Fruit fly (Drosophila melanogaster) whole organism, embryonic: ENCODE results near the gene fw.

ENCODE experiments used
- Asciz ChIP-seq: fragments of 200-800 bp; sonication (Bioruptor generic); optimal IDR thresholded peaks from 2 replicates; lab custom pipeline; 2017; ENCODE audit warnings: missing biosample characterization, mild to moderate bottlenecking, missing genetic modification characterization, missing genetic modification reagents
- Atf6 ChIP-seq: fragments of 200-800 bp; sonication (Bioruptor generic); IDR thresholded peaks from 2 replicates; pipeline ENCODE4 v1.3.6; 2022; ENCODE audit warnings: missing biosample characterization, missing genetic modification characterization
- Blimp-1 ChIP-seq: fragments of 200-800 bp; sonication (Bioruptor generic); optimal IDR thresholded peaks from 3 replicates; lab custom pipeline; 2018; ENCODE audit warnings: missing biosample characterization, missing genetic modification characterization, mild to moderate bottlenecking, moderate library complexity, missing genetic modification reagents
- CG10959 ChIP-seq: fragments of 200-800 bp; sonication (Bioruptor generic); IDR thresholded peaks from 2 replicates; pipeline ENCODE4 v1.3.6; 2022; ENCODE audit warnings: missing biosample characterization, missing genetic modification characterization
- CG11085 ChIP-seq: fragments of 200-800 bp; sonication (Bioruptor generic); IDR thresholded peaks from 2 replicates; pipeline ENCODE4 v1.3.6; 2022; ENCODE audit warnings: missing biosample characterization, missing genetic modification characterization
- CG13296 ChIP-seq: fragments of 200-800 bp; sonication (Bioruptor generic); optimal IDR thresholded peaks from 3 replicates; lab custom pipeline; 2018; ENCODE audit warnings: missing biosample characterization, mild to moderate bottlenecking, missing genetic modification characterization
- CG14050 ChIP-seq: fragments of 200-800 bp; sonication (Bioruptor generic); IDR thresholded peaks from 3 replicates; pipeline ENCODE4 v1.3.6; 2022; ENCODE audit warnings: missing biosample characterization, missing genetic modification characterization
- CG15479 ChIP-seq: fragments of 200-800 bp; sonication (Bioruptor generic); optimal IDR thresholded peaks from 3 replicates; lab custom pipeline; 2019; ENCODE audit warnings: missing biosample characterization, mild to moderate bottlenecking, missing genetic modification characterization, moderate library complexity
- CG16815 ChIP-seq: fragments of 200-800 bp; sonication (Bioruptor generic); optimal IDR thresholded peaks from 3 replicates; lab custom pipeline; 2017; ENCODE audit warnings: missing biosample characterization, mild to moderate bottlenecking, missing genetic modification characterization
- CG1792 ChIP-seq: fragments of 200-800 bp; sonication (Bioruptor generic); optimal IDR thresholded peaks from 2 replicates; lab custom pipeline; 2016; ENCODE audit warnings: missing biosample characterization, missing genetic modification characterization
- CG18476 ChIP-seq: fragments of 200-800 bp; sonication (Bioruptor generic); optimal IDR thresholded peaks from 2 replicates; lab custom pipeline; 2016; ENCODE audit warnings: missing biosample characterization, mild to moderate bottlenecking, missing genetic modification characterization
- CG2875 ChIP-seq: fragments of 200-800 bp; sonication (Bioruptor generic); optimal IDR thresholded peaks from 2 replicates; lab custom pipeline; 2017; ENCODE audit warnings: missing biosample characterization, mild to moderate bottlenecking, missing genetic modification characterization, missing genetic modification reagents
- CG30403 ChIP-seq: fragments of 200-800 bp; sonication (Bioruptor generic); optimal IDR thresholded peaks from 3 replicates; lab custom pipeline; 2016; ENCODE audit warnings: missing biosample characterization, missing genetic modification characterization
- CG3065 ChIP-seq: fragments of 200-800 bp; sonication (Bioruptor generic); optimal IDR thresholded peaks from 2 replicates; lab custom pipeline; 2016; ENCODE audit warnings: missing biosample characterization, missing genetic modification characterization
- CG31224 ChIP-seq: fragments of 200-800 bp; sonication (Bioruptor generic); IDR thresholded peaks from 2 replicates; pipeline ENCODE4 v1.3.6; 2022; ENCODE audit warnings: missing biosample characterization, missing genetic modification characterization
- CG33557 ChIP-seq: fragments of 200-800 bp; sonication (Bioruptor generic); optimal IDR thresholded peaks from 2 replicates; lab custom pipeline; 2019; ENCODE audit warnings: missing biosample characterization, mild to moderate bottlenecking, missing genetic modification characterization, moderate library complexity
- CG42726 ChIP-seq: fragments of 200-800 bp; sonication (Bioruptor generic); IDR thresholded peaks from 2 replicates; pipeline ENCODE4 v1.3.6; 2022; ENCODE audit warnings: missing biosample characterization, missing genetic modification characterization; ENCODE audit not compliant: partially characterized antibody
- CG4404 ChIP-seq: fragments of 200-800 bp; sonication (Bioruptor generic); IDR thresholded peaks from 2 replicates; pipeline ENCODE4 v1.3.6; 2022; ENCODE audit warnings: missing biosample characterization, missing genetic modification characterization
- CG5245 ChIP-seq: fragments of 200-800 bp; sonication (Bioruptor generic); optimal IDR thresholded peaks from 3 replicates; lab custom pipeline; 2016; ENCODE audit warnings: missing biosample characterization, missing genetic modification characterization
- CG5953 ChIP-seq: fragments of 200-800 bp; sonication (Bioruptor generic); IDR thresholded peaks from 2 replicates; pipeline ENCODE4 v1.3.6; 2022; ENCODE audit warnings: missing biosample characterization, missing genetic modification characterization
- CG7839 ChIP-seq: fragments of 200-800 bp; sonication (Bioruptor generic); optimal IDR thresholded peaks from 3 replicates; lab custom pipeline; 2018; ENCODE audit warnings: missing biosample characterization, mild to moderate bottlenecking, missing genetic modification characterization, moderate library complexity
- CG8924 ChIP-seq: fragments of 200-800 bp; optimal IDR thresholded peaks from 3 replicates; lab custom pipeline; 2019; ENCODE audit warnings: missing biosample characterization, mild to moderate bottlenecking, missing genetic modification characterization, moderate library complexity
- CTCF ChIP-seq: fragments of 200-800 bp; sonication (Bioruptor generic); optimal IDR thresholded peaks from 2 replicates; lab custom pipeline; 2017; ENCODE audit warnings: missing biosample characterization, mild to moderate bottlenecking, missing genetic modification characterization, moderate library complexity
- Camta ChIP-seq: fragments of 200-800 bp; sonication (Bioruptor generic); optimal IDR thresholded peaks from 2 replicates; lab custom pipeline; 2016; ENCODE audit warnings: missing biosample characterization, missing genetic modification characterization
- Dad ChIP-seq: fragments of 200-800 bp; sonication (Bioruptor generic); optimal IDR thresholded peaks from 3 replicates; lab custom pipeline; 2016; ENCODE audit warnings: missing biosample characterization, missing genetic modification characterization
- Doc3 ChIP-seq: fragments of 200-800 bp; sonication (Bioruptor generic); IDR thresholded peaks from 3 replicates; pipeline ENCODE4 v1.3.6; 2022; ENCODE audit warnings: missing biosample characterization, missing genetic modification characterization; ENCODE audit not compliant: partially characterized antibody
- Drgx ChIP-seq: fragments of 200-800 bp; sonication (Bioruptor generic); IDR thresholded peaks from 2 replicates; pipeline ENCODE4 v1.3.6; 2022; ENCODE audit warnings: missing biosample characterization, missing genetic modification characterization
- Eip74EF ChIP-seq, 2 experiments: fragments of 200-800 bp in 1 of 2; fragments of >200 bp in 1 of 2; sonication (Bioruptor generic) in 1 of 2; optimal IDR thresholded peaks; 2 replicates each; lab custom pipeline; 2017 to 2019; ENCODE audit warnings: missing biosample characterization in 2 of 2, missing genetic modification characterization in 2 of 2, mild to moderate bottlenecking in 1 of 2, moderate library complexity in 1 of 2
- Ets97D ChIP-seq: fragments of 200-800 bp; sonication (Bioruptor generic); optimal IDR thresholded peaks from 3 replicates; lab custom pipeline; 2016; ENCODE audit warnings: missing biosample characterization, missing genetic modification characterization
- Mrtf ChIP-seq: fragments of 200-800 bp; sonication (Bioruptor generic); IDR thresholded peaks from 3 replicates; pipeline ENCODE4 v1.3.6; 2022; ENCODE audit warnings: missing biosample characterization, missing genetic modification characterization
- NC2α ChIP-seq: fragments of 200-800 bp; sonication (Bioruptor generic); optimal IDR thresholded peaks from 2 replicates; lab custom pipeline; 2016; ENCODE audit warnings: missing biosample characterization, missing genetic modification characterization
- PHDP ChIP-seq: fragments of 200-800 bp; sonication (Bioruptor generic); optimal IDR thresholded peaks from 3 replicates; lab custom pipeline; 2018; ENCODE audit warnings: missing biosample characterization, mild to moderate bottlenecking, missing genetic modification characterization, moderate library complexity
- Spps ChIP-seq: fragments of 200-800 bp; sonication (Bioruptor generic); optimal IDR thresholded peaks from 2 replicates; lab custom pipeline; 2018; ENCODE audit warnings: missing biosample characterization, mild to moderate bottlenecking, missing genetic modification characterization
- YL-1 ChIP-seq: fragments of 200-800 bp; sonication (Bioruptor generic); optimal IDR thresholded peaks from 3 replicates; lab custom pipeline; 2017; ENCODE audit warnings: missing biosample characterization, mild to moderate bottlenecking, missing genetic modification characterization
- ara ChIP-seq: fragments of 200-800 bp; sonication (Bioruptor generic); IDR thresholded peaks from 2 replicates; pipeline ENCODE4 v1.3.6; 2022; ENCODE audit warnings: missing biosample characterization, missing genetic modification characterization
- br ChIP-seq: fragments of >200 bp; optimal IDR thresholded peaks from 2 replicates; lab custom pipeline; 2017
- cato ChIP-seq: fragments of 200-800 bp; sonication (Bioruptor generic); optimal IDR thresholded peaks from 2 replicates; lab custom pipeline; 2016; ENCODE audit warnings: missing biosample characterization, missing genetic modification characterization, borderline replicate concordance
- dati ChIP-seq: fragments of 200-800 bp; sonication (Bioruptor generic); IDR thresholded peaks from 2 replicates; pipeline ENCODE4 v1.3.6; 2022; ENCODE audit warnings: missing biosample characterization, missing genetic modification characterization
- gsb ChIP-seq: fragments of 200-800 bp; sonication (Bioruptor generic); IDR thresholded peaks from 2 replicates; pipeline ENCODE4 v1.3.6; 2022; ENCODE audit warnings: missing biosample characterization, missing genetic modification characterization
- gt ChIP-seq: fragments of 200-800 bp; sonication (Bioruptor generic); IDR thresholded peaks from 2 replicates; pipeline ENCODE4 v1.3.6; 2022; ENCODE audit warnings: missing biosample characterization, missing genetic modification characterization
- jigr1 ChIP-seq: fragments of 200-800 bp; sonication (Bioruptor generic); IDR thresholded peaks from 3 replicates; pipeline ENCODE4 v1.3.6; 2022; ENCODE audit warnings: missing biosample characterization, missing genetic modification characterization
- nerfin-1 ChIP-seq: fragments of 200-800 bp; sonication (Bioruptor generic); optimal IDR thresholded peaks from 3 replicates; lab custom pipeline; 2019; ENCODE audit warnings: missing biosample characterization, mild to moderate bottlenecking, missing genetic modification characterization, moderate library complexity
- nom ChIP-seq: fragments of 200-800 bp; sonication (Bioruptor generic); optimal IDR thresholded peaks from 2 replicates; lab custom pipeline; 2017; ENCODE audit warnings: missing biosample characterization, missing genetic modification characterization, mild to moderate bottlenecking, moderate library complexity, missing genetic modification reagents
- onecut ChIP-seq: fragments of 200-800 bp; sonication (Bioruptor generic); IDR thresholded peaks from 2 replicates; pipeline ENCODE4 v1.3.6; 2022; ENCODE audit warnings: missing biosample characterization, missing genetic modification characterization
- peb ChIP-seq: fragments of 200-800 bp; sonication (Bioruptor generic); IDR thresholded peaks from 2 replicates; pipeline ENCODE4 v1.3.6; 2022; ENCODE audit warnings: missing biosample characterization, missing genetic modification characterization
- sens-2 ChIP-seq: fragments of 200-800 bp; sonication (Bioruptor generic); IDR thresholded peaks from 2 replicates; pipeline ENCODE4 v1.3.6; 2022; ENCODE audit warnings: missing biosample characterization, missing genetic modification characterization
- sna ChIP-seq: fragments of 200-800 bp; sonication (Bioruptor generic); IDR thresholded peaks from 2 replicates; pipeline ENCODE4 v1.3.6; 2022; ENCODE audit warnings: missing biosample characterization, missing genetic modification characterization; ENCODE audit not compliant: partially characterized antibody
- so ChIP-seq: fragments of 200-800 bp; sonication (Bioruptor generic); IDR thresholded peaks from 3 replicates; pipeline ENCODE4 v1.3.6; 2022; ENCODE audit warnings: missing biosample characterization, missing genetic modification characterization
- sob ChIP-seq: fragments of 200-800 bp; sonication (Bioruptor generic); IDR thresholded peaks from 2 replicates; pipeline ENCODE4 v1.3.6; 2022; ENCODE audit warnings: missing biosample characterization, missing genetic modification characterization
- tin ChIP-seq: fragments of 200-800 bp; sonication (Bioruptor generic); optimal IDR thresholded peaks from 3 replicates; lab custom pipeline; 2016; ENCODE audit warnings: missing biosample characterization, missing genetic modification characterization
- z ChIP-seq: fragments of 200-800 bp; sonication (Bioruptor generic); IDR thresholded peaks from 3 replicates; pipeline ENCODE4 v1.3.6; 2022; ENCODE audit warnings: missing biosample characterization, missing genetic modification characterization

fw gene

DNA sequence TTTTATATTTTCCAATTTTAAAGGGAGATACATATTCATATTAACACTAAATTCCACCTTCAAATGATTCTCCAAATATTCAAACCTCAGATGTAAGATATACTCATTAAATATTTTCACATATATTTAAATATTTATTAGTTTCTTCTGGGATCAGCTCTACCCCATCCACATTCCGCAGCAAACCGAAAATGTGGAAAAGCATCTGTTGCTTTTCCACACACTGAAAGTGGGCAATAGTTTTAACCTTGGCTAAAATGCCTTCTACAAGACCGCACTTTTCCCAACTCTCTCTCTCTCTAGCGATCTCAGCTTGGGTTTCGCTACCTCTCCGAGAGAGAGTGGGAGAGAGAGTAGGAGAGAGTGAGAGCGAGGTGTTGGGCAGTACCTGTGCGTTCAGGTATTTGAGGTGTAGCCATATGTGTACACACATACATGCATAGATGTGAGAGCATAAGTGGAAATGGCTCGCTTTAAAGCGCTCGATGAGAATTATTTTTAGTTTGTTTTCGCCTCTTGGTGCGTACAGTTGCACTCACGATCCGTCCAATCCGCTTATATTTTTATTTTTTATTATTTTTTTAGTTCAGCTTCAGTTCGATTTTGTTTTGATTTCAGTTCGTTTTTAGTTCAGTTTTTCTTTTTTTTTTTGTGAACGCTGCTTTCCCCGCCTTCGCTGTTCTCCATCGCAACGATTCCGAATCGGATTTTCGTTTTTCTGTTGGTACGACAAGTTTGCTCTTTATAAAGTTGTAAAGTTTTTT lies 3.1 kb upstream of the fw start, which contains the start of gene CG1806 (continued):
- TF ChIP-seq CG1792 (GFP tag; lab: Kevin White, UChicago) (no peak), gt (no peak), z (GFP tag; lab: Robert Waterston, UW) (peak; percentile 62; the same call in 1 of the 3 replicates), gsb (GFP tag; lab: Robert Waterston, UW) (no peak), CG33557 (no peak), CG3065 (GFP tag; lab: Kevin White, UChicago) (no peak), so (GFP tag; lab: Robert Waterston, UW) (peak; percentile 56; the same call in 1 of the 3 replicates), Mrtf (GFP tag; lab: Robert Waterston, UW) (no peak), dati (GFP tag; lab: Robert Waterston, UW) (no peak), Atf6 (GFP tag; lab: Robert Waterston, UW) (0 out of 2 replicates have a peak, but pooled peaks have one; percentile 31), Drgx (GFP tag; lab: Robert Waterston, UW) (peak; percentile 64), Spps (tag; lab: Kevin White, UChicago) (no peak), ara (GFP tag; lab: Robert Waterston, UW) (no peak), sob (GFP tag; lab: Robert Waterston, UW) (peak; percentile 19; the same call in 1 of the 2 replicates), Eip74EF (GFP tag; optimal IDR thresholded peaks at IDR 0.05; lab: Kevin White, UChicago) (no peak), CG10959 (GFP tag; lab: Robert Waterston, UW) (no peak), CG13296 (no peak), Ets97D (GFP tag; lab: Kevin White, UChicago) (no peak), CG8924 (no peak), Doc3 (GFP tag; lab: Robert Waterston, UW) (0 out of 3 replicates have a peak, but pooled peaks have one; percentile 9), CG15479 (GFP tag; lab: Kevin White, UChicago) (no peak), CG11085 (GFP tag; lab: Robert Waterston, UW) (no peak), CG18476 (no peak), Dad (GFP tag; lab: Kevin White, UChicago) (no peak), CG42726 (GFP tag; lab: Robert Waterston, UW) (no peak), CG5245 (GFP tag; lab: Kevin White, UChicago) (no peak), jigr1 (GFP tag; lab: Robert Waterston, UW) (no peak), cato (GFP tag; lab: Kevin White, UChicago) (no peak), CTCF (GFP tag; lab: Kevin White, UChicago) (no peak), CG4404 (no peak), CG7839 (tag; lab: Kevin White, UChicago) (peak; percentile 10), CG2875 (GFP tag; lab: Kevin White, UChicago) (no peak), peb (GFP tag; lab: Robert Waterston, UW) (no peak), nerfin-1 (tag; lab: Kevin White, UChicago) (no peak), PHDP (tag; lab: Kevin White, UChicago) (no peak), CG14050 (no peak), tin (GFP tag; lab: Kevin White, UChicago) (no peak), Asciz (GFP tag; lab: Kevin White, UChicago) (no peak), nom (GFP tag; lab: Kevin White, UChicago) (peak; percentile 82), onecut (GFP tag; lab: Robert Waterston, UW) (0 out of 2 replicates have a peak, but pooled peaks have one; percentile 4), CG30403 (no peak), Blimp-1 (GFP tag; lab: Kevin White, UChicago) (no peak), Camta (GFP tag; lab: Kevin White, UChicago) (no peak), NC2α (no peak), CG16815 (GFP tag; lab: Kevin White, UChicago) (no peak), sna (0 out of 2 replicates have a peak, but pooled peaks have one; percentile 33), CG5953 (GFP tag; lab: Robert Waterston, UW) (no peak), sens-2 (GFP tag; lab: Robert Waterston, UW) (no peak), YL-1 (GFP tag; lab: Kevin White, UChicago) (no peak), CG31224 (GFP tag; lab: Robert Waterston, UW) (no peak), br (no peak)
